Fruit fly (Drosophila melanogaster): Measurements from ENCODE around the gene Pkc98E.
A peak's percentile ranks its signal among the peaks of the same experiment; 100 is the strongest.

Pkc98E gene

DNA sequence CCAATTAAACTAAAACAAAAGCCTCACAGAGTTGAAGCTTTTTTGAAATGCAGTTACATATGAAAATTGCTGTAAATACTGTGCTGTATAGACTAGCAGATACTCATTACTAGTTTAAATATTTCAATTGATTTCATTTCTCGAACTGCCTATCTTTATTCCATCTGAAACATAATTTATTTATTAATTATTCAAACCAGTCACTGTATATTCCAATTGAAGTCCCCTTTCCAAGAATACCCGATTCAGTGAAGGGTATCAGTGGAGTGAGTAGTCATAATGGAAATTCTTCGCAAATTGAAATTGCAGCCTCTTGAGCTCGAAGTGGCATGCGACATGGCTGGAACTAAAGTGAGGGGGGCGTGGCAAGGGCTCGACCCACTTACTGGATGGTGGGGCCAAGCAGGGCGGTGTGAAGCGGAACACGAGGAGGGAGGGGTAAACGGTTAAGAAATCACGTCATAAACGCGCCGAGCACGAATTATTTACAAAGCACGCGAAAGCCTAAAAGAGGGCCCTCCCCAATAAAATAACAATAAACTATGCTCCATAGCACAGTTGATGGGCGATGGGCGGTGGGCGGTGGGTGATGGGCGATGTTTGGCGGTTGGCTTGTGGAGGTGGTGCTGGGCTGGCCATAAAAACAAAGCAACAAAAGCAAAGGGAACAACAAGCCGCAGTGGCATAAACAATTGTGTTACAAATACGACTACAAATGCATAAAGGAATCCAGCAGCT lies 33.9 kb upstream of the Pkc98E start (continued):
- TF ChIP-seq chm (GFP tag; IDR thresholded peaks at IDR 0.05) (no peak), CG5245 (GFP tag; optimal IDR thresholded peaks at IDR 0.05) (no peak), Ets97D (GFP tag; optimal IDR thresholded peaks at IDR 0.05) (no peak), seq (GFP tag; IDR thresholded peaks at IDR 0.05) (no peak), Gug (GFP tag; IDR thresholded peaks at IDR 0.05) (peak; percentile 25; the same call in 1 of the 4 replicates), CG6254 (GFP tag; optimal IDR thresholded peaks at IDR 0.05) (no peak), CG8089 (GFP tag; optimal IDR thresholded peaks at IDR 0.05) (no peak), CG13296 (GFP tag; optimal IDR thresholded peaks at IDR 0.05) (no peak), ro (GFP tag; IDR thresholded peaks at IDR 0.05) (no peak), CG9727 (GFP tag; optimal IDR thresholded peaks at IDR 0.05) (no peak), nerfin-1 (tag; optimal IDR thresholded peaks at IDR 0.05) (no peak), CG17385 (GFP tag; optimal IDR thresholded peaks at IDR 0.05) (no peak), HmgZ (tag; optimal IDR thresholded peaks at IDR 0.05) (no peak), slou (GFP tag; optimal IDR thresholded peaks at IDR 0.05) (no peak), CG12769 (tag; optimal IDR thresholded peaks at IDR 0.05) (peak; percentile 58), Hr78 (GFP tag; optimal IDR thresholded peaks at IDR 0.05) (no peak), vnd (GFP tag; IDR thresholded peaks at IDR 0.05; ENCODE audit: partially characterized antibody) (no peak), az2 (GFP tag; optimal IDR thresholded peaks at IDR 0.05) (no peak), HmgD (GFP tag; optimal IDR thresholded peaks at IDR 0.05) (no peak), lov (optimal IDR thresholded peaks at IDR 0.05) (no peak), lov (GFP tag; IDR thresholded peaks at IDR 0.05) (no peak), Dp (GFP tag; optimal IDR thresholded peaks at IDR 0.05) (no peak), CG34224 (GFP tag; IDR thresholded peaks at IDR 0.05; ENCODE audit: partially characterized antibody) (no peak), Lpt (GFP tag; optimal IDR thresholded peaks at IDR 0.05) (no peak), CG7928 (GFP tag; optimal IDR thresholded peaks at IDR 0.05) (no peak), H15 (GFP tag; IDR thresholded peaks at IDR 0.05) (0 out of 3 replicates have a peak, but pooled peaks have one; percentile 26), hkb (optimal IDR thresholded peaks at IDR 0.05) (no peak), hkb (GFP tag; IDR thresholded peaks at IDR 0.05) (0 out of 2 replicates have a peak, but pooled peaks have one; percentile 25), dan (GFP tag; IDR thresholded peaks at IDR 0.05) (no peak), CG7839 (tag; optimal IDR thresholded peaks at IDR 0.05) (peak; percentile 58), corto (GFP tag; optimal IDR thresholded peaks at IDR 0.05) (no peak), CG4820 (GFP tag; optimal IDR thresholded peaks at IDR 0.05) (peak; percentile 8), ems (GFP tag; optimal IDR thresholded peaks at IDR 0.05) (no peak), Elba2 (GFP tag; optimal IDR thresholded peaks at IDR 0.05) (no peak), CG17568 (GFP tag; optimal IDR thresholded peaks at IDR 0.05) (no peak), CG2712 (tag; optimal IDR thresholded peaks at IDR 0.05) (peak; percentile 51), CG8765 (GFP tag; IDR thresholded peaks at IDR 0.05) (no peak), CG7745 (tag; optimal IDR thresholded peaks at IDR 0.05) (no peak), CG12104 (GFP tag; optimal IDR thresholded peaks at IDR 0.05) (no peak), jigr1 (GFP tag; IDR thresholded peaks at IDR 0.05) (no peak), pita (GFP tag; optimal IDR thresholded peaks at IDR 0.05) (no peak), CG13287 (GFP tag; IDR thresholded peaks at IDR 0.05; ENCODE audit: partially characterized antibody) (no peak), phol (tag; optimal IDR thresholded peaks at IDR 0.05) (peak; percentile 39), Max (GFP tag; optimal IDR thresholded peaks at IDR 0.05) (no peak), CG13775 (GFP tag; optimal IDR thresholded peaks at IDR 0.05) (no peak), nerfin-2 (GFP tag; IDR thresholded peaks at IDR 0.05; ENCODE audit: partially characterized antibody) (no peak), otp (GFP tag; IDR thresholded peaks at IDR 0.05) (no peak), B-H1 (GFP tag; IDR thresholded peaks at IDR 0.05) (no peak), unpg (GFP tag; optimal IDR thresholded peaks at IDR 0.05) (peak; percentile 43), CG2202 (tag; optimal IDR thresholded peaks at IDR 0.05) (no peak), fru (optimal IDR thresholded peaks at IDR 0.05) (no peak)
